Fruit fly (Drosophila melanogaster) whole organism, embryonic: ENCODE results near the gene Tsf1.

Experiments used
- ATbp ChIP-seq: fragments of 200-800 bp; sonication (Bioruptor generic); optimal IDR thresholded peaks from 2 replicates; lab custom pipeline; 2017; ENCODE audit warnings: missing biosample characterization, mild to moderate bottlenecking, missing genetic modification characterization, missing genetic modification reagents
- Bdp1 ChIP-seq: fragments of 200-800 bp; sonication (Bioruptor generic); optimal IDR thresholded peaks from 3 replicates; lab custom pipeline; 2016; ENCODE audit warnings: missing biosample characterization, missing genetic modification characterization
- C15 ChIP-seq: fragments of 200-800 bp; sonication (Bioruptor generic); IDR thresholded peaks from 3 replicates; pipeline ENCODE4 v1.3.6; 2022; ENCODE audit warnings: missing biosample characterization, missing genetic modification characterization
- CG10959 ChIP-seq: fragments of 200-800 bp; sonication (Bioruptor generic); IDR thresholded peaks from 2 replicates; pipeline ENCODE4 v1.3.6; 2022; ENCODE audit warnings: missing biosample characterization, missing genetic modification characterization
- CG11560 ChIP-seq: fragments of 200-800 bp; sonication (Bioruptor generic); IDR thresholded peaks from 3 replicates; pipeline ENCODE4 v1.3.6; 2022; ENCODE audit warnings: missing biosample characterization, missing genetic modification characterization
- CG11695 ChIP-seq: fragments of 200-800 bp; sonication (Bioruptor generic); IDR thresholded peaks from 3 replicates; pipeline ENCODE4 v1.3.6; 2022; ENCODE audit warnings: missing biosample characterization, missing genetic modification characterization
- CG11696 ChIP-seq: fragments of 200-800 bp; sonication (Bioruptor generic); IDR thresholded peaks from 2 replicates; pipeline ENCODE4 v1.3.6; 2022; ENCODE audit warnings: missing biosample characterization, missing genetic modification characterization
- CG13123 ChIP-seq: fragments of 200-800 bp; sonication (Bioruptor generic); optimal IDR thresholded peaks from 2 replicates; lab custom pipeline; 2016; ENCODE audit warnings: missing biosample characterization, missing genetic modification characterization
- CG14441 ChIP-seq: fragments of 200-800 bp; sonication (Bioruptor generic); IDR thresholded peaks from 2 replicates; pipeline ENCODE4 v1.3.6; 2022; ENCODE audit warnings: missing biosample characterization, missing genetic modification characterization
- CG14667 ChIP-seq: fragments of 200-800 bp; sonication (Bioruptor generic); IDR thresholded peaks from 2 replicates; pipeline ENCODE4 v1.3.6; 2022; ENCODE audit warnings: missing biosample characterization, missing genetic modification characterization
- CG18262 ChIP-seq: fragments of 200-800 bp; optimal IDR thresholded peaks from 3 replicates; lab custom pipeline; 2019; ENCODE audit warnings: missing biosample characterization, mild to moderate bottlenecking, missing genetic modification characterization, moderate library complexity
- CG18619 ChIP-seq: fragments of 200-800 bp; sonication (Bioruptor generic); optimal IDR thresholded peaks from 3 replicates; lab custom pipeline; 2017; ENCODE audit warnings: missing biosample characterization, mild to moderate bottlenecking, missing genetic modification characterization
- CG2678 ChIP-seq: fragments of 200-800 bp; sonication (Bioruptor generic); optimal IDR thresholded peaks from 3 replicates; lab custom pipeline; 2019; ENCODE audit warnings: missing biosample characterization, mild to moderate bottlenecking, missing genetic modification characterization, moderate library complexity
- CG2875 ChIP-seq: fragments of 200-800 bp; sonication (Bioruptor generic); optimal IDR thresholded peaks from 2 replicates; lab custom pipeline; 2017; ENCODE audit warnings: missing biosample characterization, mild to moderate bottlenecking, missing genetic modification characterization, missing genetic modification reagents
- CG32532 ChIP-seq: fragments of 200-800 bp; sonication (Bioruptor generic); IDR thresholded peaks from 2 replicates; pipeline ENCODE4 v1.3.6; 2022; ENCODE audit warnings: missing biosample characterization, missing genetic modification characterization
- CG32767 ChIP-seq: fragments of 200-800 bp; sonication (Bioruptor generic); IDR thresholded peaks from 2 replicates; pipeline ENCODE4 v1.3.6; 2022; ENCODE audit warnings: missing biosample characterization, missing genetic modification characterization
- CG32772 ChIP-seq: fragments of 200-800 bp; sonication (Bioruptor generic); IDR thresholded peaks from 2 replicates; pipeline ENCODE4 v1.3.6; 2022; ENCODE audit warnings: missing biosample characterization, missing genetic modification characterization
- CG34224 ChIP-seq: fragments of 200-800 bp; sonication (Bioruptor generic); IDR thresholded peaks from 3 replicates; pipeline ENCODE4 v1.3.6; 2022; ENCODE audit warnings: missing biosample characterization, missing genetic modification characterization; ENCODE audit not compliant: partially characterized antibody
- CG3838 ChIP-seq: fragments of 200-800 bp; sonication (Bioruptor generic); optimal IDR thresholded peaks from 3 replicates; lab custom pipeline; 2016; ENCODE audit warnings: missing biosample characterization, missing genetic modification characterization
- CG4854 ChIP-seq: fragments of 200-800 bp; sonication (Bioruptor generic); optimal IDR thresholded peaks from 2 replicates; lab custom pipeline; 2016; ENCODE audit warnings: missing biosample characterization, missing genetic modification characterization, inconsistent platforms
- CG6175 ChIP-seq: fragments of 200-800 bp; sonication (Bioruptor generic); IDR thresholded peaks from 3 replicates; pipeline ENCODE4 v1.3.6; 2022; ENCODE audit warnings: missing biosample characterization, missing genetic modification characterization
- CG6689 ChIP-seq: fragments of 200-800 bp; sonication (Bioruptor generic); IDR thresholded peaks from 2 replicates; pipeline ENCODE4 v1.3.6; 2022; ENCODE audit warnings: missing biosample characterization, missing genetic modification characterization
- CG6854 ChIP-seq: fragments of 200-800 bp; sonication (Bioruptor generic); optimal IDR thresholded peaks from 3 replicates; lab custom pipeline; 2017; ENCODE audit warnings: missing biosample characterization, mild to moderate bottlenecking, missing genetic modification characterization
- Dfd ChIP-seq, 2 experiments: fragments of >200 bp; optimal IDR thresholded peaks; 2 replicates each; lab custom pipeline; 2017; ENCODE audit warnings: missing biosample characterization in 2 of 2, missing genetic modification characterization in 2 of 2
- Dip2 ChIP-seq: fragments of 200-800 bp; sonication (Bioruptor generic); IDR thresholded peaks from 2 replicates; pipeline ENCODE4 v1.3.6; 2022; ENCODE audit warnings: missing biosample characterization, missing genetic modification characterization
- Doc2 ChIP-seq: fragments of 200-800 bp; sonication (Bioruptor generic); IDR thresholded peaks from 2 replicates; pipeline ENCODE4 v1.3.6; 2022; ENCODE audit warnings: missing biosample characterization, missing genetic modification characterization
- Elba2 ChIP-seq: fragments of 200-800 bp; sonication (Bioruptor generic); optimal IDR thresholded peaks from 3 replicates; lab custom pipeline; 2016; ENCODE audit warnings: missing biosample characterization, missing genetic modification characterization
- H15 ChIP-seq: fragments of 200-800 bp; sonication (Bioruptor generic); IDR thresholded peaks from 3 replicates; pipeline ENCODE4 v1.3.6; 2022; ENCODE audit warnings: missing biosample characterization, missing genetic modification characterization
- HLH3B ChIP-seq: fragments of 200-800 bp; sonication (Bioruptor generic); IDR thresholded peaks from 2 replicates; pipeline ENCODE4 v1.3.6; 2022; ENCODE audit warnings: missing biosample characterization, missing genetic modification characterization
- Hmr ChIP-seq: fragments of 200-800 bp; sonication (Bioruptor generic); optimal IDR thresholded peaks from 3 replicates; lab custom pipeline; 2017; ENCODE audit warnings: mild to moderate bottlenecking, missing biosample characterization, missing genetic modification reagents, missing genetic modification characterization
- Hmx ChIP-seq: fragments of 200-800 bp; sonication (Bioruptor generic); optimal IDR thresholded peaks from 2 replicates; lab custom pipeline; 2016; ENCODE audit warnings: missing biosample characterization, missing genetic modification characterization
- MTF-1 ChIP-seq: fragments of 200-800 bp; sonication (Bioruptor generic); optimal IDR thresholded peaks from 2 replicates; lab custom pipeline; 2018; ENCODE audit warnings: missing biosample characterization, mild to moderate bottlenecking, missing genetic modification characterization, borderline replicate concordance
- Oli ChIP-seq: fragments of 200-800 bp; sonication (Bioruptor generic); optimal IDR thresholded peaks from 2 replicates; lab custom pipeline; 2018; ENCODE audit warnings: missing biosample characterization, mild to moderate bottlenecking, missing genetic modification characterization, moderate library complexity
- Pdp1 ChIP-seq, 2 experiments: fragments of 200-800 bp; sonication (Bioruptor generic); optimal IDR thresholded peaks; 3 replicates each; lab custom pipeline; 2016; ENCODE audit warnings: missing biosample characterization in 2 of 2, missing genetic modification characterization in 2 of 2, mild to moderate bottlenecking in 1 of 2, moderate library complexity in 1 of 2
- ab ChIP-seq: fragments of 200-800 bp; sonication (Bioruptor generic); optimal IDR thresholded peaks from 2 replicates; lab custom pipeline; 2016; ENCODE audit warnings: missing biosample characterization, missing genetic modification characterization
- aop ChIP-seq: fragments of 200-800 bp; sonication (Bioruptor generic); IDR thresholded peaks from 2 replicates; pipeline ENCODE4 v1.3.6; 2022; ENCODE audit warnings: missing biosample characterization, missing genetic modification characterization
- ash1 ChIP-seq: fragments of 200-800 bp; sonication (Bioruptor generic); optimal IDR thresholded peaks from 2 replicates; lab custom pipeline; 2018; ENCODE audit warnings: missing biosample characterization, mild to moderate bottlenecking, missing genetic modification characterization
- caup ChIP-seq: fragments of 200-800 bp; sonication (Bioruptor generic); optimal IDR thresholded peaks from 3 replicates; lab custom pipeline; 2017; ENCODE audit warnings: missing biosample characterization, mild to moderate bottlenecking, missing genetic modification characterization, moderate library complexity; ENCODE audit not compliant: severe bottlenecking
- ewg ChIP-seq: fragments of 200-800 bp; sonication (Bioruptor generic); optimal IDR thresholded peaks from 3 replicates; lab custom pipeline; 2017; ENCODE audit warnings: mild to moderate bottlenecking, missing biosample characterization, missing genetic modification reagents, missing genetic modification characterization
- eyg ChIP-seq: fragments of 200-800 bp; sonication (Bioruptor generic); optimal IDR thresholded peaks from 3 replicates; lab custom pipeline; 2016; ENCODE audit warnings: missing biosample characterization, missing genetic modification characterization
- fd64A ChIP-seq: fragments of 200-800 bp; sonication (Bioruptor generic); optimal IDR thresholded peaks from 3 replicates; lab custom pipeline; 2018; ENCODE audit warnings: missing biosample characterization, mild to moderate bottlenecking, missing genetic modification characterization
- gce ChIP-seq: fragments of 200-800 bp; sonication (Bioruptor generic); IDR thresholded peaks from 3 replicates; pipeline ENCODE4 v1.3.6; 2022; ENCODE audit warnings: missing biosample characterization, missing genetic modification characterization
- inv ChIP-seq: fragments of 200-800 bp; sonication (Bioruptor generic); IDR thresholded peaks from 2 replicates; pipeline ENCODE4 v1.3.6; 2022; ENCODE audit warnings: missing biosample characterization, missing genetic modification characterization; ENCODE audit not compliant: partially characterized antibody
- pros ChIP-seq: fragments of 200-800 bp; sonication (Bioruptor generic); optimal IDR thresholded peaks from 3 replicates; lab custom pipeline; 2019; ENCODE audit warnings: missing biosample characterization, mild to moderate bottlenecking, missing genetic modification characterization, moderate library complexity
- row ChIP-seq: fragments of 200-800 bp; sonication (Bioruptor generic); IDR thresholded peaks from 3 replicates; pipeline ENCODE4 v1.3.6; 2022; ENCODE audit warnings: missing biosample characterization, missing genetic modification characterization
- schlank ChIP-seq: fragments of 200-800 bp; sonication (Bioruptor generic); optimal IDR thresholded peaks from 2 replicates; lab custom pipeline; 2018; ENCODE audit warnings: missing biosample characterization, mild to moderate bottlenecking, missing genetic modification characterization
- sens-2 ChIP-seq: fragments of 200-800 bp; sonication (Bioruptor generic); IDR thresholded peaks from 2 replicates; pipeline ENCODE4 v1.3.6; 2022; ENCODE audit warnings: missing biosample characterization, missing genetic modification characterization
- slbo ChIP-seq: fragments of 200-800 bp; sonication (Bioruptor generic); IDR thresholded peaks from 2 replicates; pipeline ENCODE4 v1.3.6; 2022; ENCODE audit warnings: missing biosample characterization, missing genetic modification characterization
- so ChIP-seq: fragments of 200-800 bp; sonication (Bioruptor generic); IDR thresholded peaks from 3 replicates; pipeline ENCODE4 v1.3.6; 2022; ENCODE audit warnings: missing biosample characterization, missing genetic modification characterization

Tsf1 gene

DNA sequence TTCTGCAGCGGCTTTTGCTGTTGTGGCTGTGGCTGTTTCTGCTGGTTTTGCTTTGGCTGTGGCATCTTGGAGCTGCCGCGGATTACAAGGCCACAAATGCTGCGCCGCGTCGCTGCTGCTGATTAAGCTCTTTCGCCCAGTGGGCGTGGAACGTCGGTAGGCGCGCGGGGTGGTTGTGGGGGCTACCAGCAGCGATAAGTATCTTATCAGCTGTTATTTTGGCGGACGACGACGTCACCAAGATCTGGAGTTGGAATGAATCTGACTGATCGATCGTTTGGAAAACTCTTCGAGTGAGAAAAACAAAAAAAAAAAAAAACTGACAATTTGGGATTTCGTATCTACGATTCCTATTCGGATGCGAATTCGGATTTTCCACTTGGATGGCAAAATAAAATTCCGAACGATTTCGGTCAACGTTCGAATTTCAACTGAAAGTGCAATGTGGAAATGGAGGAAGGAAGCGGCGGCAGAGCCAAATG, 17.3 kb downstream of the Tsf1 start (continued):
- 0 out of 2 replicates have a peak, but pooled peaks have one; percentile 11 for TF ChIP-seq aop (GFP tag; lab: Robert Waterston, UW)
- no peak for TF ChIP-seq CG18262 (tag; lab: Kevin White, UChicago)
- TF ChIP-seq ab (GFP tag; lab: Kevin White, UChicago): no peak
- TF ChIP-seq ash1 (GFP tag; lab: Kevin White, UChicago): no peak
- TF ChIP-seq CG32532 (GFP tag; lab: Robert Waterston, UW): 0 out of 2 replicates have a peak, but pooled peaks have one; percentile 29

DNA sequence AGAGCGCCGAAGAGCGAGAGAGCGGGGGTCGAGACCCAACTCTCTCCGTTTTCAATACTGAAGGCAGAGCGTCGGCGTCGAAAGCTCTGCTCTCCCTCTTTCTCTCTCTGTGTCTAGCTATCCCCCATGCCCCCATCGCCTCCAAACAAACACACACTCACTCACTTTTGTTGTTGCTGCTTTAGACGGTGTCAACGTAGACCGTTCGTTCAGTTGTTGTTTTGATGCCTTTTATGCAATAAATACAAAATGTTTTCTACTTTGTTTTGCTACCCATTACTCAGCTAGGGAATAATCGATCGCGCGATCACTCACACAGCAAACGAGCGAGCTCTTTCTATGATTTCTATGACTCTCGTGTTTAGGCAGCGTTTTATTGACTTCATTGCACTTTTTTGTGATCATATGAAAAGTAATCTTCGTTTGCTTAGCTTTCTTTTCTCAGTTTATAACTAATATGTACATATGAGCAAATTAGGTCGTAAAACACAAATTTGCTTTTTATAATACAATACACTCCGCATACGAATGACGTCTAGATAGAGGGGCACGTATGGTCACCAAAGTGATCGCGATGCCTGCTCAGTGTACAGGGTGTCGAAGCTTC, 17.9 kb downstream of the Tsf1 start:
- TF ChIP-seq C15 (GFP tag; lab: Robert Waterston, UW) (no peak), CG32767 (GFP tag; lab: Robert Waterston, UW) (no peak), CG11560 (tag; lab: Robert Waterston, UW) (no peak), CG3838 (GFP tag; lab: Kevin White, UChicago) (no peak), Hmr (GFP tag; lab: Kevin White, UChicago) (no peak), Dip2 (GFP tag; lab: Robert Waterston, UW) (no peak), caup (GFP tag; lab: Kevin White, UChicago) (no peak), fd64A (GFP tag; lab: Kevin White, UChicago) (no peak), CG13123 (no peak), so (GFP tag; lab: Robert Waterston, UW) (no peak), sens-2 (GFP tag; lab: Robert Waterston, UW) (no peak), CG14667 (GFP tag; lab: Robert Waterston, UW) (no peak), gce (GFP tag; lab: Robert Waterston, UW) (peak; percentile 51; the same call in 1 of the 3 replicates), CG11695 (GFP tag; lab: Robert Waterston, UW) (no peak), row (peak; percentile 89), schlank (tag; lab: Kevin White, UChicago) (no peak), eyg (GFP tag; lab: Kevin White, UChicago) (peak; percentile 2), CG11696 (GFP tag; lab: Robert Waterston, UW) (no peak), HLH3B (GFP tag; lab: Robert Waterston, UW) (no peak), ATbp (no peak), ewg (no peak), CG18619 (GFP tag; lab: Kevin White, UChicago) (peak; percentile 49), CG2678 (tag; lab: Kevin White, UChicago) (peak; percentile 55), H15 (GFP tag; lab: Robert Waterston, UW) (no peak), inv (no peak), Oli (peak; percentile 51), CG32772 (GFP tag; lab: Robert Waterston, UW) (peak; percentile 38), slbo (no peak), Doc2 (GFP tag; lab: Robert Waterston, UW) (no peak), Bdp1 (GFP tag; lab: Kevin White, UChicago) (no peak), pros (GFP tag; lab: Kevin White, UChicago) (no peak), Pdp1 (GFP tag; optimal IDR thresholded peaks at IDR 0.05; lab: Kevin White, UChicago) (peak in 1 of 2 experiments; percentile 97), CG6689 (GFP tag; lab: Robert Waterston, UW) (no peak), Dfd (GFP tag; optimal IDR thresholded peaks at IDR 0.05; lab: Kevin White, UChicago) (no peak), MTF-1 (GFP tag; lab: Kevin White, UChicago) (no peak), CG4854 (GFP tag; lab: Kevin White, UChicago) (no peak), Hmx (no peak), CG14441 (GFP tag; lab: Robert Waterston, UW) (no peak), CG2875 (no peak), Elba2 (GFP tag; lab: Kevin White, UChicago) (no peak), CG6175 (GFP tag; lab: Robert Waterston, UW) (no peak), CG6854 (GFP tag; lab: Kevin White, UChicago) (no peak), CG10959 (GFP tag; lab: Robert Waterston, UW) (no peak), CG34224 (GFP tag; lab: Robert Waterston, UW) (peak; percentile 43; the same call in 1 of the 3 replicates)
